Worm (Caenorhabditis elegans) whole organism, young adult: ENCODE data around the gene set-19.
A peak's percentile ranks its signal among the peaks of the same experiment; 100 is the strongest.

Experiments
- B0019.2 ChIP-seq: fragments of 200-800 bp; sonication (Bioruptor generic); conservative IDR thresholded peaks from 2 replicates; pipeline ENCODE4 v1.3.6; 2022; ENCODE audit warnings: missing genetic modification reagents, missing genetic modification characterization, missing compliant biosample characterization
- B0035.1 ChIP-seq: sonication (generic microtip); optimal IDR thresholded peaks from 2 replicates; lab custom pipeline; 2016; ENCODE audit warnings: missing genetic modification characterization, mild to moderate bottlenecking, missing compliant biosample characterization, missing genotype, missing genetic modification reagents
- F49E8.2 ChIP-seq: sonication (generic microtip); optimal IDR thresholded peaks from 3 replicates; lab custom pipeline; 2017; ENCODE audit warnings: missing genetic modification characterization, mild to moderate bottlenecking, missing compliant biosample characterization, antibody characterized with exemption, moderate library complexity; ENCODE audit not compliant: insufficient read depth
- F52B5.7 ChIP-seq: sonication (generic microtip); optimal IDR thresholded peaks from 2 replicates; lab custom pipeline; 2016; ENCODE audit warnings: mild to moderate bottlenecking, missing genetic modification characterization, missing compliant biosample characterization
- F57A8.1 ChIP-seq: fragments of 200-800 bp; sonication (Bioruptor generic); optimal IDR thresholded peaks from 2 replicates; lab custom pipeline; 2018; ENCODE audit warnings: mild to moderate bottlenecking, missing genetic modification characterization, moderate library complexity, missing compliant biosample characterization
- F57C9.4 ChIP-seq: sonication (generic microtip); optimal IDR thresholded peaks from 2 replicates; lab custom pipeline; 2017; ENCODE audit warnings: mild to moderate bottlenecking, missing genetic modification characterization, missing compliant biosample characterization
- Y53F4B.3 ChIP-seq: fragments of 200-800 bp; sonication (Bioruptor generic); IDR thresholded peaks from 2 replicates; pipeline ENCODE4 v1.3.6; 2022; ENCODE audit warnings: missing genetic modification reagents, missing genetic modification characterization, missing compliant biosample characterization
- Y53G8AR.9 ChIP-seq: fragments of 200-800 bp; sonication (Bioruptor generic); conservative IDR thresholded peaks from 2 replicates; pipeline ENCODE4 v1.3.6; 2022; ENCODE audit warnings: missing genetic modification reagents, missing genetic modification characterization, missing compliant biosample characterization
- Y79H2A.3 ChIP-seq: fragments of 200-800 bp; sonication (Bioruptor generic); conservative IDR thresholded peaks from 2 replicates; pipeline ENCODE4 v1.3.6; 2022; ENCODE audit warnings: missing genetic modification reagents, missing genetic modification characterization, missing compliant biosample characterization
- Y95B8A.8 ChIP-seq: fragments of 200-800 bp; sonication (Bioruptor generic); IDR thresholded peaks from 2 replicates; pipeline ENCODE4 v1.3.6; 2022; ENCODE audit warnings: missing genetic modification reagents, missing genetic modification characterization, missing compliant biosample characterization
- ZK185.1 ChIP-seq: sonication (generic microtip); optimal IDR thresholded peaks from 2 replicates; lab custom pipeline; 2016; ENCODE audit warnings: mild to moderate bottlenecking, missing genetic modification characterization, missing compliant biosample characterization; ENCODE audit not compliant: poor library complexity, severe bottlenecking
- akir-1 ChIP-seq: fragments of 200-800 bp; sonication (Bioruptor generic); optimal IDR thresholded peaks from 2 replicates; lab custom pipeline; 2018; ENCODE audit warnings: mild to moderate bottlenecking, missing genetic modification characterization, moderate library complexity, missing compliant biosample characterization
- athp-1 ChIP-seq: sonication (generic microtip); optimal IDR thresholded peaks from 2 replicates; lab custom pipeline; 2017; ENCODE audit warnings: mild to moderate bottlenecking, missing genetic modification characterization, missing compliant biosample characterization
- attf-5 ChIP-seq: fragments of 200-800 bp; sonication (Bioruptor generic); optimal IDR thresholded peaks from 2 replicates; lab custom pipeline; 2018; ENCODE audit warnings: mild to moderate bottlenecking, missing genetic modification characterization, missing compliant biosample characterization
- bed-1 ChIP-seq: fragments of 200-800 bp; sonication (Bioruptor generic); IDR thresholded peaks from 2 replicates; pipeline ENCODE4 v1.3.6; 2022; ENCODE audit warnings: missing genetic modification reagents, missing genetic modification characterization, missing compliant biosample characterization
- ccch-3 ChIP-seq: fragments of 200-800 bp; sonication (Bioruptor generic); optimal IDR thresholded peaks from 2 replicates; lab custom pipeline; 2018; ENCODE audit warnings: mild to moderate bottlenecking, missing genetic modification characterization, missing compliant biosample characterization
- cebp-2 ChIP-seq: fragments of 200-800 bp; sonication (Bioruptor generic); IDR thresholded peaks from 2 replicates; pipeline ENCODE4 v1.3.6; 2022; ENCODE audit warnings: missing genetic modification characterization, missing compliant biosample characterization
- ceh-100 ChIP-seq: fragments of 200-800 bp; sonication (Bioruptor generic); IDR thresholded peaks from 2 replicates; pipeline ENCODE4 v1.3.6; 2022; ENCODE audit warnings: missing genetic modification reagents, missing genetic modification characterization, missing compliant biosample characterization
- ceh-91 ChIP-seq: fragments of 200-800 bp; sonication (Bioruptor generic); IDR thresholded peaks from 2 replicates; pipeline ENCODE4 v1.3.6; 2022; ENCODE audit warnings: missing genetic modification reagents, missing genetic modification characterization, missing compliant biosample characterization
- die-1 ChIP-seq: sonication (generic microtip); optimal IDR thresholded peaks from 2 replicates; lab custom pipeline; 2016; ENCODE audit warnings: missing genotype, mild to moderate bottlenecking, missing genetic modification characterization, missing compliant biosample characterization
- dpff-1 ChIP-seq: sonication (generic microtip); optimal IDR thresholded peaks from 2 replicates; lab custom pipeline; 2017; ENCODE audit warnings: mild to moderate bottlenecking, missing genetic modification characterization, missing compliant biosample characterization
- egl-44 ChIP-seq: fragments of 200-800 bp; sonication (Bioruptor generic); IDR thresholded peaks from 2 replicates; pipeline ENCODE4 v1.3.6; 2022; ENCODE audit warnings: missing genetic modification reagents, missing genetic modification characterization, missing compliant biosample characterization
- hmg-20 ChIP-seq: fragments of 200-800 bp; sonication (Bioruptor generic); IDR thresholded peaks from 2 replicates; pipeline ENCODE4 v1.3.6; 2022; ENCODE audit warnings: missing genetic modification reagents, missing genetic modification characterization, missing compliant biosample characterization
- let-526 ChIP-seq: fragments of 200-800 bp; sonication (Bioruptor generic); IDR thresholded peaks from 2 replicates; pipeline ENCODE4 v1.3.6; 2022; ENCODE audit warnings: missing genetic modification reagents, missing genetic modification characterization, missing compliant biosample characterization
- lin-35 ChIP-seq, 3 experiments: fragments of 150-350 bp in 2 of 3; sonication (generic microtip) in 1 of 3; optimal IDR thresholded peaks; 2 replicates each; lab custom pipeline; 2014 to 2018; ENCODE audit warnings: missing biosample characterization in 3 of 3, missing genetic modification characterization in 3 of 3, missing genetic modification reagents in 3 of 3
- lin-54 ChIP-seq: fragments of 200-800 bp; sonication (Bioruptor generic); optimal IDR thresholded peaks from 2 replicates; lab custom pipeline; 2018; ENCODE audit warnings: mild to moderate bottlenecking, missing genetic modification characterization, missing compliant biosample characterization
- lsy-27 ChIP-seq: sonication (generic microtip); optimal IDR thresholded peaks from 2 replicates; lab custom pipeline; 2017; ENCODE audit warnings: missing genetic modification characterization, mild to moderate bottlenecking, missing compliant biosample characterization, antibody characterized with exemption, missing genotype, borderline replicate concordance; ENCODE audit not compliant: insufficient read depth
- mcd-1 ChIP-seq: fragments of 200-800 bp; sonication (Bioruptor generic); IDR thresholded peaks from 2 replicates; pipeline ENCODE4 v1.3.6; 2022; ENCODE audit warnings: missing genetic modification reagents, missing genetic modification characterization, missing compliant biosample characterization
- nhr-120 ChIP-seq: fragments of 200-800 bp; sonication (Bioruptor generic); IDR thresholded peaks from 2 replicates; pipeline ENCODE4 v1.3.6; 2022; ENCODE audit warnings: missing genetic modification characterization, missing compliant biosample characterization
- nhr-27 ChIP-seq: fragments of 200-800 bp; sonication (Bioruptor generic); optimal IDR thresholded peaks from 2 replicates; lab custom pipeline; 2018; ENCODE audit warnings: mild to moderate bottlenecking, missing genetic modification characterization, moderate library complexity, missing compliant biosample characterization
- nhr-90 ChIP-seq: sonication (generic microtip); optimal IDR thresholded peaks from 2 replicates; lab custom pipeline; 2016; ENCODE audit warnings: missing genotype, mild to moderate bottlenecking, missing genetic modification characterization, missing compliant biosample characterization
- sdz-38 ChIP-seq: sonication (generic microtip); optimal IDR thresholded peaks from 2 replicates; lab custom pipeline; 2016; ENCODE audit warnings: missing genotype, missing genetic modification characterization, missing compliant biosample characterization
- sea-2 ChIP-seq: fragments of 200-800 bp; sonication (Bioruptor generic); IDR thresholded peaks from 2 replicates; pipeline ENCODE4 v1.3.6; 2022; ENCODE audit warnings: missing genetic modification characterization, missing compliant biosample characterization
- snpc-3.4 ChIP-seq: sonication (generic microtip); optimal IDR thresholded peaks from 2 replicates; lab custom pipeline; 2017; ENCODE audit warnings: missing genetic modification characterization, mild to moderate bottlenecking, missing compliant biosample characterization, antibody characterized with exemption, moderate library complexity, missing genotype, missing genetic modification reagents
- snpc-4 ChIP-seq, 5 experiments: fragments of 150-350 bp in 1 of 5; sonication (generic microtip) in 4 of 5; optimal IDR thresholded peaks; 2 replicates each; lab custom pipeline; 2014 to 2018; ENCODE audit warnings: missing genetic modification characterization in 5 of 5, missing biosample characterization in 3 of 5, antibody characterized with exemption in 2 of 5, mild to moderate bottlenecking in 2 of 5, missing compliant biosample characterization in 2 of 5, missing genotype in 2 of 5, moderate library complexity in 2 of 5, missing genetic modification reagents in 1 of 5
- somi-1 ChIP-seq: fragments of 200-800 bp; sonication (Bioruptor generic); optimal IDR thresholded peaks from 2 replicates; lab custom pipeline; 2018; ENCODE audit warnings: mild to moderate bottlenecking, missing genetic modification characterization, missing compliant biosample characterization
- tbp1 ChIP-seq: fragments of 200-800 bp; sonication (Bioruptor generic); optimal IDR thresholded peaks from 2 replicates; lab custom pipeline; 2018; ENCODE audit warnings: mild to moderate bottlenecking, missing genetic modification characterization, missing compliant biosample characterization
- tlf-1 ChIP-seq: fragments of 200-800 bp; sonication (Bioruptor generic); optimal IDR thresholded peaks from 2 replicates; lab custom pipeline; 2018; ENCODE audit warnings: mild to moderate bottlenecking, missing genetic modification characterization, missing compliant biosample characterization
- unc-62 ChIP-seq: fragments of 150-350 bp; optimal IDR thresholded peaks from 2 replicates; lab custom pipeline; 2014; ENCODE audit warnings: missing biosample characterization, missing genetic modification reagents, missing genetic modification characterization
- zfh-2 ChIP-seq: fragments of 200-800 bp; sonication (Bioruptor generic); conservative IDR thresholded peaks from 2 replicates; pipeline ENCODE4 v1.3.6; 2022; ENCODE audit warnings: missing genetic modification reagents, missing genetic modification characterization, missing compliant biosample characterization
- ztf-18 ChIP-seq: sonication (generic microtip); optimal IDR thresholded peaks from 2 replicates; lab custom pipeline; 2016; ENCODE audit warnings: missing genotype, mild to moderate bottlenecking, missing genetic modification characterization, missing compliant biosample characterization
- ztf-22 ChIP-seq: fragments of 200-800 bp; sonication (Bioruptor generic); optimal IDR thresholded peaks from 2 replicates; lab custom pipeline; 2018; ENCODE audit warnings: mild to moderate bottlenecking, missing genetic modification characterization, moderate library complexity, missing compliant biosample characterization
- ztf-26 ChIP-seq: sonication (generic microtip); optimal IDR thresholded peaks from 2 replicates; lab custom pipeline; 2017; ENCODE audit warnings: missing genetic modification characterization, missing compliant biosample characterization
- ztf-28 ChIP-seq: fragments of 200-800 bp; sonication (Bioruptor generic); IDR thresholded peaks from 2 replicates; pipeline ENCODE4 v1.3.6; 2022; ENCODE audit warnings: missing genetic modification reagents, missing genetic modification characterization, missing compliant biosample characterization
- ztf-6 ChIP-seq: fragments of 200-800 bp; sonication (Bioruptor generic); IDR thresholded peaks from 2 replicates; pipeline ENCODE4 v1.3.6; 2022; ENCODE audit warnings: missing genetic modification reagents, missing genetic modification characterization, missing compliant biosample characterization

Gene set-19

DNA sequence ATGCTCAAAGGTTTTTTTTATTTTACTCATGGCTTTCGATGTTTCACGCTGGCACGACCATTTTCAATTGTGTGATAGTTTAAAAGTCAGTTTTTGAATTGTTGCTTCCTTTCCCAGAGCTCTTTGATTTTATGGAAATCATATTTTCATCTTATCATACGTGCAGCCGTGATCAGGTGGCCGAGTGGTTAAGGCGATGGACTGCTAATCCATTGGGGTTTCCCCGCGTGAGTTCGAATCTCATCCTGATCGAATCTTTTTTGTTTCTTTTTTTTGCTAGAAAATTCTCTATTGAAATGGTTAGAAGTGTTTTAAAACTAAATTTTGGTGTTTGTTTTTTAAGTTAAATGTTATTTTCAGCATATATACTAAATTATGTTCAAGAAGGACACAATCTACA, 29.2 kb upstream of the set-19 start (continued):
- TF ChIP-seq zfh-2 (GFP tag; lab: Robert Waterston, UW) (no peak), athp-1 (tag; lab: Kevin White, UChicago) (no peak), ceh-100 (no peak), sea-2 (GFP tag; lab: Robert Waterston, UW) (no peak), nhr-90 (tag; lab: Kevin White, UChicago) (peak; percentile 41), let-526 (GFP tag; lab: Robert Waterston, UW) (no peak), ztf-18 (tag; lab: Kevin White, UChicago) (peak; percentile 24), dpff-1 (tag; lab: Kevin White, UChicago) (no peak)

DNA sequence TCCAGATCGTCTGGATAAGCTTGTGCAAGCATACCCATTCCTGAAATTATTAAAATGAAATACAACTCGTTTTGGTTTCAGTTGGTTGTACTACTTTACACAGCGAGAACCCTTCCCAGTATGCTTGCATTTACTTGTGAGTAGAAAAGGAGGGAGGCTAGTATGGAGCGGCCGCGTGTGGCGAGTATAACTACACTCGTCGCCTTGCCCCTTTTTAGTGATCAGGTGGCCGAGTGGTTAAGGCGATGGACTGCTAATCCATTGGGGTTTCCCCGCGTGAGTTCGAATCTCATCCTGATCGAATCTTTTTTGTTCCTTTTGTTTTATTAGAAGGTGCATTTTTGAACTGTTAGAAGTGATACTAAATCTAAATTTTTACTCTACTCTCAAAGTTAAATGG, 27.8 kb upstream of the set-19 start:
- TF ChIP-seq Y53G8AR.9 (GFP tag; lab: Robert Waterston, UW) = peak; percentile 69; the same call in 1 of the 2 replicates
- peak; percentile 58 for TF ChIP-seq somi-1 (GFP tag; lab: Kevin White, UChicago)
- peak; percentile 85 for TF ChIP-seq F52B5.7 (tag; lab: Kevin White, UChicago)
- TF ChIP-seq ZK185.1 (tag; lab: Kevin White, UChicago) = peak; percentile 81
- TF ChIP-seq ztf-6 (GFP tag; lab: Robert Waterston, UW) = peak; percentile 83; the same call in 1 of the 2 replicates
- TF ChIP-seq nhr-120 (GFP tag; lab: Robert Waterston, UW) = peak; percentile 89
- TF ChIP-seq akir-1 = peak; percentile 59
- no peak for TF ChIP-seq lin-35 (GFP tag; optimal IDR thresholded peaks at IDR 0.05; lab: Kevin White, UChicago)
- peak; percentile 53 for TF ChIP-seq lin-54
- TF ChIP-seq ztf-26 = peak; percentile 50
- peak; percentile 48; the same call in 1 of the 2 replicates for TF ChIP-seq Y95B8A.8 (GFP tag; lab: Robert Waterston, UW)
- TF ChIP-seq unc-62 (GFP tag; lab: Kevin White, UChicago) = no peak
- TF ChIP-seq tlf-1 (GFP tag; lab: Kevin White, UChicago) = peak; percentile 29
- peak; percentile 75; the same call in 1 of the 2 replicates for TF ChIP-seq ztf-28 (GFP tag; lab: Robert Waterston, UW)
- TF ChIP-seq egl-44 (GFP tag; lab: Robert Waterston, UW) = peak; percentile 94
- no peak for TF ChIP-seq F57C9.4 (tag; lab: Kevin White, UChicago)
- peak; percentile 51 for TF ChIP-seq lsy-27 (tag; lab: Kevin White, UChicago)
- no peak for TF ChIP-seq ceh-91 (GFP tag; lab: Robert Waterston, UW)
- TF ChIP-seq F49E8.2 (tag; lab: Kevin White, UChicago) = no peak
- TF ChIP-seq cebp-2 (GFP tag; lab: Robert Waterston, UW) = 0 out of 2 replicates have a peak, but pooled peaks have one; percentile 35
- peak; percentile 93 for TF ChIP-seq die-1
- no peak; the same call in 1 of the 2 replicates for TF ChIP-seq ceh-100
- peak; percentile 58 for TF ChIP-seq B0035.1
- TF ChIP-seq snpc-4 (GFP tag; optimal IDR thresholded peaks at IDR 0.05; lab: Kevin White, UChicago) = peak; percentile 71
- peak in 1 of 4 experiments; percentile 66 for TF ChIP-seq snpc-4 (tag; optimal IDR thresholded peaks at IDR 0.05; lab: Kevin White, UChicago)
- no peak for TF ChIP-seq sea-2 (GFP tag; lab: Robert Waterston, UW)
- peak; percentile 78 for TF ChIP-seq hmg-20 (GFP tag; lab: Robert Waterston, UW)
- no peak for TF ChIP-seq bed-1
- no peak for TF ChIP-seq sdz-38 (tag; lab: Kevin White, UChicago)
- peak; percentile 97 for TF ChIP-seq tbp1 (GFP tag; lab: Kevin White, UChicago)
- TF ChIP-seq B0019.2 = no peak
- no peak for TF ChIP-seq ccch-3
- TF ChIP-seq F57A8.1 (GFP tag; lab: Kevin White, UChicago) = peak; percentile 77
- peak; percentile 56 for TF ChIP-seq attf-5 (GFP tag; lab: Kevin White, UChicago)
- peak; percentile 64; the same call in 1 of the 2 replicates for TF ChIP-seq Y53F4B.3 (GFP tag; lab: Robert Waterston, UW)
- TF ChIP-seq ztf-22 (GFP tag; lab: Kevin White, UChicago) = no peak
- peak; percentile 69 for TF ChIP-seq mcd-1
- peak; percentile 85 for TF ChIP-seq snpc-3.4 (tag; lab: Kevin White, UChicago)
- TF ChIP-seq nhr-27 = no peak
- TF ChIP-seq Y79H2A.3 (GFP tag; lab: Robert Waterston, UW) = peak; percentile 56; the same call in 1 of the 2 replicates
